Worm (Caenorhabditis elegans) whole organism, L3 larva: Measurements from ENCODE around the gene AH6.3.

Source experiments
- ZK546.5 ChIP-seq: sonication (generic microtip); optimal IDR thresholded peaks from 2 replicates; lab custom pipeline; 2017; ENCODE audit warnings: missing biosample characterization, missing genetic modification characterization
- elt-3 ChIP-seq, 3 experiments: fragments of 150-350 bp in 1 of 3; sonication (generic microtip) in 2 of 3; optimal IDR thresholded peaks; 2 replicates in 2 of 3; 4 replicates in 1 of 3; lab custom pipeline; 2014 to 2017; ENCODE audit warnings: missing biosample characterization in 3 of 3, missing genetic modification characterization in 3 of 3
- nhr-28 ChIP-seq: fragments of 150-350 bp; optimal IDR thresholded peaks from 2 replicates; lab custom pipeline; 2014; ENCODE audit warnings: missing biosample characterization, missing genetic modification characterization
- nhr-77 ChIP-seq: fragments of 150-350 bp; optimal IDR thresholded peaks from 2 replicates; lab custom pipeline; 2014; ENCODE audit warnings: missing biosample characterization, missing genetic modification characterization
- pha-4 ChIP-seq: fragments of 150-350 bp; optimal IDR thresholded peaks from 2 replicates; lab custom pipeline; 2014; ENCODE audit warnings: missing biosample characterization, missing genetic modification reagents, missing genetic modification characterization
- unc-62 ChIP-seq: fragments of 150-350 bp; sonication (generic microtip); optimal IDR thresholded peaks from 4 replicates; lab custom pipeline; 2014; ENCODE audit warnings: missing biosample characterization, missing genetic modification reagents, missing genetic modification characterization

DNA sequence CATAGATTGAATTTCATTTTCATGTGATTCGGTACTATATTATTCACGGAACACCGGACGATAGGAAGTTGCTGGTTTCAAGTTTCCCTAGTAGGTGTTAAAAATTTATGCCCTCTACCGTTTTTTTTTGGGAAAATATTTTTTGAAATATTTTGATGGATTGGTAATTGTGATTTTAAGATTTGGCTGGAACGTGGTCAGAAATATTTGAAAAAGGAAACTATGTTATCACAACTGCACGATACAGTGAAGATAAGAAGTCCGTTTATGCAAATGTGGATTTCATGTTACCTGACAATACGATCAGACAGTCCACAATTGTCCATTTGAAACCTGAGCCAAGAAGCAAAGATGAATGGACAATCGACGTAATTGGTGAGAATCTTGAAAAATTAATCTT is 4.1 kb downstream of the AH6.3 start, which contains the start of gene AH6.17:
- no peak for TF ChIP-seq pha-4 (tag; lab: Kevin White, UChicago)
- TF ChIP-seq ZK546.5 (tag; lab: Kevin White, UChicago), result no peak
- no peak for TF ChIP-seq elt-3 (tag; optimal IDR thresholded peaks at IDR 0.05; lab: Kevin White, UChicago)
- no peak for TF ChIP-seq unc-62 (GFP tag; lab: Kevin White, UChicago)
- TF ChIP-seq nhr-77 (tag; lab: Kevin White, UChicago), result no peak
- TF ChIP-seq nhr-28, result no peak
